Fruit fly (Drosophila melanogaster) whole organism, wandering third instar larva: ENCODE data around the gene CG44040.

Experiments
- Abd-B ChIP-seq: fragments of >200 bp; optimal IDR thresholded peaks from 2 replicates; lab custom pipeline; 2017; ENCODE audit warnings: missing biosample characterization, missing genetic modification characterization
- CG32264 ChIP-seq: fragments of 200-800 bp; sonication (Bioruptor generic); optimal IDR thresholded peaks from 2 replicates; lab custom pipeline; 2016; ENCODE audit warnings: missing biosample characterization, missing genetic modification characterization
- CG9705 ChIP-seq: fragments of 200-800 bp; sonication (Bioruptor generic); optimal IDR thresholded peaks from 2 replicates; lab custom pipeline; 2018; ENCODE audit warnings: missing biosample characterization, mild to moderate bottlenecking, missing genetic modification characterization
- CrebA ChIP-seq: fragments of 200-800 bp; sonication (Bioruptor generic); optimal IDR thresholded peaks from 2 replicates; lab custom pipeline; 2016; ENCODE audit warnings: missing biosample characterization, mild to moderate bottlenecking, missing genetic modification characterization, borderline replicate concordance
- Dfd ChIP-seq: fragments of >200 bp; optimal IDR thresholded peaks from 2 replicates; lab custom pipeline; 2017; ENCODE audit warnings: missing biosample characterization, missing genetic modification characterization
- Dif ChIP-seq: fragments of 200-275, 200-300 bp; sonication (Bioruptor generic); optimal IDR thresholded peaks from 2 replicates; lab custom pipeline; 2018; ENCODE audit warnings: missing biosample characterization, missing genetic modification characterization; ENCODE audit not compliant: partially characterized antibody
- GATAd ChIP-seq: sonication (Bioruptor generic); optimal IDR thresholded peaks from 2 replicates; lab custom pipeline; 2016; ENCODE audit warnings: missing biosample characterization, missing genetic modification characterization
- HLH106 ChIP-seq: fragments of 200-800 bp; optimal IDR thresholded peaks from 3 replicates; lab custom pipeline; 2019; ENCODE audit warnings: missing biosample characterization, mild to moderate bottlenecking, missing genetic modification characterization, moderate library complexity
- Hr78 ChIP-seq: fragments of >200 bp; optimal IDR thresholded peaks from 2 replicates; lab custom pipeline; 2017; ENCODE audit warnings: missing biosample characterization, missing genetic modification characterization
- Hr83 ChIP-seq: fragments of 200-300 bp; sonication (Bioruptor generic); optimal IDR thresholded peaks from 2 replicates; lab custom pipeline; 2016; ENCODE audit warnings: missing biosample characterization, mild to moderate bottlenecking, missing genetic modification characterization, moderate library complexity; ENCODE audit not compliant: poor library complexity, severe bottlenecking
- Jra ChIP-seq: sonication (Bioruptor generic); optimal IDR thresholded peaks from 2 replicates; lab custom pipeline; 2016; ENCODE audit warnings: missing biosample characterization, missing genetic modification characterization
- Mio ChIP-seq: sonication (Bioruptor generic); optimal IDR thresholded peaks from 2 replicates; lab custom pipeline; 2016; ENCODE audit warnings: missing biosample characterization, missing genetic modification characterization
- Myc ChIP-seq: fragments of >200 bp; optimal IDR thresholded peaks from 2 replicates; lab custom pipeline; 2017
- N ChIP-seq: fragments of >200 bp; optimal IDR thresholded peaks from 2 replicates; lab custom pipeline; 2018; ENCODE audit warnings: missing biosample characterization, missing external identifiers, missing genetic modification characterization
- OdsH ChIP-seq: fragments of 200-800 bp; sonication (Bioruptor generic); optimal IDR thresholded peaks from 2 replicates; lab custom pipeline; 2016; ENCODE audit warnings: missing biosample characterization, mild to moderate bottlenecking, missing genetic modification characterization
- Rel ChIP-seq, 2 experiments: fragments of 200-800 bp; sonication (Bioruptor generic) in 1 of 2; optimal IDR thresholded peaks; 2 replicates in 1 of 2; 3 replicates in 1 of 2; lab custom pipeline; 2016 to 2019; ENCODE audit warnings: mild to moderate bottlenecking in 2 of 2, missing biosample characterization in 2 of 2, missing genetic modification characterization in 2 of 2, moderate library complexity in 1 of 2
- Sp1 ChIP-seq: fragments of 200-800 bp; sonication (Bioruptor generic); optimal IDR thresholded peaks from 3 replicates; lab custom pipeline; 2019; ENCODE audit warnings: missing biosample characterization, mild to moderate bottlenecking, missing genetic modification characterization, moderate library complexity
- Vsx2 ChIP-seq: fragments of 200-300, 225-300 bp; sonication (Bioruptor generic); optimal IDR thresholded peaks from 2 replicates; lab custom pipeline; 2018; ENCODE audit warnings: missing biosample characterization, missing genetic modification characterization; ENCODE audit not compliant: partially characterized antibody
- br ChIP-seq: fragments of 200-800 bp; sonication (Bioruptor generic); optimal IDR thresholded peaks from 2 replicates; lab custom pipeline; 2016; ENCODE audit warnings: missing biosample characterization, missing genetic modification characterization
- brk ChIP-seq: fragments of 200-800 bp; sonication (Bioruptor generic); optimal IDR thresholded peaks from 2 replicates; lab custom pipeline; 2016; ENCODE audit warnings: missing biosample characterization, mild to moderate bottlenecking, missing genetic modification characterization
- dl ChIP-seq, 2 experiments: fragments of 175-275, 200-275 bp in 1 of 2; fragments of 200-275 bp in 1 of 2; sonication (Bioruptor generic); optimal IDR thresholded peaks; lab custom pipeline; 2018; ENCODE audit warnings: mild to moderate bottlenecking in 2 of 2, missing biosample characterization in 2 of 2, missing genetic modification characterization in 2 of 2, moderate library complexity in 2 of 2; ENCODE audit not compliant: partially characterized antibody in 2 of 2, insufficient read depth in 1 of 2
- dmrt93B ChIP-seq: fragments of 200-800 bp; sonication (Bioruptor generic); optimal IDR thresholded peaks from 2 replicates; lab custom pipeline; 2018; ENCODE audit warnings: missing biosample characterization, mild to moderate bottlenecking, missing genetic modification characterization
- dsf ChIP-seq: sonication (Bioruptor generic); optimal IDR thresholded peaks from 2 replicates; lab custom pipeline; 2016; ENCODE audit warnings: missing biosample characterization, missing genetic modification characterization, borderline replicate concordance
- ey ChIP-seq: fragments of 200-800 bp; sonication (Bioruptor generic); optimal IDR thresholded peaks from 2 replicates; lab custom pipeline; 2016; ENCODE audit warnings: missing biosample characterization, missing genetic modification characterization
- foxo ChIP-seq, 2 experiments: fragments of 200-800 bp; sonication (Bioruptor generic); optimal IDR thresholded peaks; 2 replicates in 1 of 2; 3 replicates in 1 of 2; lab custom pipeline; 2016 to 2017; ENCODE audit warnings: missing biosample characterization in 2 of 2, missing genetic modification characterization in 2 of 2
- fru ChIP-seq: fragments of 200-800 bp; sonication (Bioruptor generic); optimal IDR thresholded peaks from 3 replicates; lab custom pipeline; 2016; ENCODE audit warnings: missing biosample characterization, mild to moderate bottlenecking, missing genetic modification characterization
- h ChIP-seq: fragments of 200-800 bp; sonication (Bioruptor generic); optimal IDR thresholded peaks from 3 replicates; lab custom pipeline; 2016; ENCODE audit warnings: missing biosample characterization, mild to moderate bottlenecking, missing genetic modification characterization
- jim ChIP-seq: fragments of 175-275, 200-325 bp; sonication (Bioruptor generic); optimal IDR thresholded peaks from 2 replicates; lab custom pipeline; 2016; ENCODE audit warnings: missing biosample characterization, mild to moderate bottlenecking, missing genetic modification characterization
- lola ChIP-seq: fragments of >200 bp; optimal IDR thresholded peaks from 2 replicates; lab custom pipeline; 2017; ENCODE audit warnings: missing biosample characterization, missing genetic modification characterization
- pan ChIP-seq: fragments of >200 bp; optimal IDR thresholded peaks from 2 replicates; lab custom pipeline; 2017
- psq ChIP-seq: fragments of 200-800 bp; sonication (Bioruptor generic); optimal IDR thresholded peaks from 3 replicates; lab custom pipeline; 2017; ENCODE audit warnings: missing biosample characterization, mild to moderate bottlenecking, missing genetic modification characterization, moderate library complexity
- rgr ChIP-seq: fragments of 200-800 bp; sonication (Bioruptor generic); optimal IDR thresholded peaks from 3 replicates; lab custom pipeline; 2016; ENCODE audit warnings: missing biosample characterization, mild to moderate bottlenecking, missing genetic modification characterization
- sage ChIP-seq: fragments of 200-800 bp; sonication (Bioruptor generic); optimal IDR thresholded peaks from 2 replicates; lab custom pipeline; 2016; ENCODE audit warnings: missing biosample characterization, mild to moderate bottlenecking, missing genetic modification characterization
- sv ChIP-seq: fragments of 200-800 bp; sonication (Bioruptor generic); optimal IDR thresholded peaks from 3 replicates; lab custom pipeline; 2016; ENCODE audit warnings: missing biosample characterization, missing genetic modification characterization
- tai ChIP-seq: sonication (Bioruptor generic); optimal IDR thresholded peaks from 2 replicates; lab custom pipeline; 2016; ENCODE audit warnings: missing biosample characterization, missing genetic modification characterization
- usp ChIP-seq: fragments of >200 bp; optimal IDR thresholded peaks from 2 replicates; lab custom pipeline; 2017; ENCODE audit warnings: missing biosample characterization, missing genetic modification characterization
- woc ChIP-seq: sonication (Bioruptor generic); optimal IDR thresholded peaks from 2 replicates; lab custom pipeline; 2016; ENCODE audit warnings: missing biosample characterization, mild to moderate bottlenecking, missing genetic modification characterization

CG44040 gene

DNA sequence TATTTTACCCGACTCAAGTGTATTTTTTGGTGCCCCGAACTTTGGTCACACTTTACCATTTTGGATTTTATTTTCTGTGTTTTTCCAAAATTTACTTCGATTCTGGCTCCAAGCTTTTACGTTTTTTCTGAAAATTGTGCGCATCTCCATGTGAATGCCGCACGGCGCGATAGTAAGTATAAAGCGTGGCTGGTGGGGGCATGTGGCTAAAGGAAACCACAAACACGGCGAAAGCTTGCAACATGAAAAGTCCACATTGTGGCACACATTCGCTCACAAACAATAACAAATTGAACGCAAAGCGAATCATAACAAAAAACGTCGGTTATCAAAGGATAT, 538 bp downstream of the CG44040 start, which contains the start of gene ear:
ear (plus strand) TSS at position 10 of the 339 bp plus-strand sequence.
- TF ChIP-seq Rel (GFP tag; optimal IDR thresholded peaks at IDR 0.05; lab: Kevin White, UChicago) = no peak
- TF ChIP-seq Rel (tag; optimal IDR thresholded peaks at IDR 0.05; lab: Kevin White, UChicago) = peak; percentile 14
- no peak for TF ChIP-seq OdsH (GFP tag; lab: Kevin White, UChicago)

DNA sequence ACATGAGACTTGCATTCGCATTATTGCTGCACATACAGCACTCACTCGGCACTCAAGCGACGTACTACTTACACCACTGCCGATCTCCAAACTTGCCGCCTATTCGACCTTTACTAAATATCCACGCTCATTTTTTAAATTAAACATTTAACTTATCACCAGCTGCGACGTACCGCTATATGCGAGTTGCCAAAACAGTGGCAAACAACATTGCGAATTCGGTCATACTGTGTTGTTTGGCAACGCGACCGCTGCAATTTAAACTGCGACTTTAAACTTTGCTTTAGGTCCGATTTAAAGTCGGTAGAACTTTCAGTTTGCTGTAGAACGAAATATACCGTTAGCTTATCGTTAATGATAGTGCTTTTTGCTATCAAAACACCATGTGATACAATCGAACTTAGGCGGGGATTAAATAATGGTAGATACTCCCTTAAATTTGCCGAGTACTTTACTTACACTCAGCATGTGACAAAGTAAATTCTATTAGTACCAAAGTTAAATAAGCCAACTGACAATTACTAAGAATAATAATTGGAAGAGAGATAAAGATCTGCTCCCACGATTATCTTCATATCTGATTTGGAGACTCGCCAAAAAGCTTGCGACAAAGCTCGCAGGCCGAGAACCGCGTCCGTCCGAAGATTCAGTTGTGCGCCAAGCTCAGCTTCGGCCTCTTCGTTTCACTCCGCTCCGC, 8.1 kb downstream of the CG44040 start, which contains the start of the genes CG6236 and ea:
CG6236 (minus strand) TSS at position 187 of the 697 bp plus-strand sequence.
ea (plus strand) TSS at position 647 of the 697 bp plus-strand sequence.
- no peak for TF ChIP-seq woc (GFP tag; lab: Kevin White, UChicago)
- no peak for TF ChIP-seq Dfd (GFP tag; lab: Kevin White, UChicago)
- peak; percentile 66 for TF ChIP-seq Myc (lab: Kevin White, UChicago)
- TF ChIP-seq pan (lab: Kevin White, UChicago) = no peak

DNA sequence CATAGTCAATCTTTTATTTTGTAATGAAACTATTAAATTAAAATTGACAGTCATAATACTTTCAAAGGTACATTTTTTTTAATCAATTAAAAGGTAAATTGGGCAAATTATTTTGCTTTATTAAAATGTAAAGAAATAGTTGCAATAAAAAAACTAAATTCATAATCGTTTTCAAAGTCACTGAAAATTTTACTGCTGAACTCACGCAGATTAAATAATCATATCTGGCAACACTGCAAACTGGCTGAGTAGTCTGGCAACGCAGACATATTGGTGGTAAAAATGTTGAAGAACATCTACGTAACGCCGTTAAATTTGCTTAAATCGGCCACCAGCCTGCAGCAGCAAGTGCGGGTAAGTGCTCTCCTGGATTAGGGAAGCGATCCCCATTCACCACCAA, 10.3 kb downstream of the CG44040 start, which contains the start of gene mRpL9:
mRpL9 (plus strand) TSS at position 267 of the 400 bp plus-strand sequence.
- TF ChIP-seq Vsx2 (GFP tag; lab: Kevin White, UChicago) (no peak), Dif (GFP tag; lab: Kevin White, UChicago) (no peak), CrebA (no peak), Hr83 (GFP tag; lab: Kevin White, UChicago) (peak; percentile 56), HLH106 (tag; lab: Kevin White, UChicago) (peak; percentile 57), N (GFP tag; lab: Kevin White, UChicago) (no peak), ey (GFP tag; lab: Kevin White, UChicago) (peak; percentile 28), OdsH (GFP tag; lab: Kevin White, UChicago) (peak; percentile 8), dl (GFP tag; optimal IDR thresholded peaks at IDR 0.05; lab: Kevin White, UChicago; ENCODE audit: insufficient read depth in 1 of 2, partially characterized antibody in 2 of 2) (no peak), Abd-B (no peak), woc (GFP tag; lab: Kevin White, UChicago) (no peak), GATAd (GFP tag; lab: Kevin White, UChicago) (no peak), dmrt93B (GFP tag; lab: Kevin White, UChicago) (no peak), Jra (GFP tag; lab: Kevin White, UChicago) (no peak), Dfd (GFP tag; lab: Kevin White, UChicago) (no peak)

- TF ChIP-seq h (GFP tag; lab: Kevin White, UChicago) = no peak
- TF ChIP-seq Vsx2 (GFP tag; lab: Kevin White, UChicago) = no peak
- TF ChIP-seq HLH106 (tag; lab: Kevin White, UChicago) = peak; percentile 49
- no peak for TF ChIP-seq rgr (GFP tag; lab: Kevin White, UChicago)
- TF ChIP-seq fru (GFP tag; lab: Kevin White, UChicago) = no peak
- no peak for TF ChIP-seq CG9705 (GFP tag; lab: Kevin White, UChicago)
- TF ChIP-seq dsf = no peak
- TF ChIP-seq jim = no peak
- no peak for TF ChIP-seq CG32264
- no peak for TF ChIP-seq pan (lab: Kevin White, UChicago)
- peak; percentile 22 for TF ChIP-seq Sp1
- no peak for TF ChIP-seq N (GFP tag; lab: Kevin White, UChicago)
- TF ChIP-seq OdsH (GFP tag; lab: Kevin White, UChicago) = peak; percentile 37
- no peak for TF ChIP-seq Dfd (GFP tag; lab: Kevin White, UChicago)
- TF ChIP-seq Dif (GFP tag; lab: Kevin White, UChicago) = no peak
- TF ChIP-seq dmrt93B (GFP tag; lab: Kevin White, UChicago) = no peak
- TF ChIP-seq CrebA = no peak
- TF ChIP-seq Jra (GFP tag; lab: Kevin White, UChicago) = no peak
- TF ChIP-seq foxo (GFP tag; optimal IDR thresholded peaks at IDR 0.05; lab: Kevin White, UChicago) = no peak
- TF ChIP-seq Myc (lab: Kevin White, UChicago) = peak; percentile 79
- no peak for TF ChIP-seq Hr78 (GFP tag; lab: Kevin White, UChicago)
- peak; percentile 21 for TF ChIP-seq sv (GFP tag; lab: Kevin White, UChicago)
- TF ChIP-seq woc (GFP tag; lab: Kevin White, UChicago) = no peak
- no peak for TF ChIP-seq sage (GFP tag; lab: Kevin White, UChicago)
- TF ChIP-seq GATAd (GFP tag; lab: Kevin White, UChicago) = no peak
- TF ChIP-seq dl (GFP tag; optimal IDR thresholded peaks at IDR 0.05; lab: Kevin White, UChicago; ENCODE audit: insufficient read depth in 1 of 2, partially characterized antibody in 2 of 2) = no peak
- TF ChIP-seq tai (GFP tag; lab: Kevin White, UChicago) = no peak
- no peak for TF ChIP-seq Rel (GFP tag; optimal IDR thresholded peaks at IDR 0.05; lab: Kevin White, UChicago)
- TF ChIP-seq Rel (tag; optimal IDR thresholded peaks at IDR 0.05; lab: Kevin White, UChicago) = peak; percentile 47
- TF ChIP-seq lola = no peak
- TF ChIP-seq br (GFP tag; lab: Kevin White, UChicago) = no peak
- TF ChIP-seq psq (GFP tag; lab: Kevin White, UChicago) = peak; percentile 4
- TF ChIP-seq ey (GFP tag; lab: Kevin White, UChicago) = no peak
- no peak for TF ChIP-seq Mio
- no peak for TF ChIP-seq usp (GFP tag; lab: Kevin White, UChicago)
- TF ChIP-seq brk = no peak
- TF ChIP-seq Hr83 (GFP tag; lab: Kevin White, UChicago) = peak; percentile 86
Observed at dm6 chr3R:15332994-15333393, 12.8 kb downstream of the CG44040 start, which contains the start of the genes Fkbp39 and Cyfip. TSS of gene Fkbp39 (minus strand) at chr3R:15333133. TSS of gene Cyfip (plus strand) at chr3R:15333266.
